Worm (Caenorhabditis elegans) whole organism, early embryonic: Measurements from ENCODE around the gene eps-8.

ENCODE experiments used
- B0310.2 ChIP-seq: sonication (generic microtip); optimal IDR thresholded peaks from 2 replicates; lab custom pipeline; 2016; ENCODE audit warnings: mild to moderate bottlenecking, missing genetic modification characterization, missing compliant biosample characterization
- F13C5.2 ChIP-seq: sonication (generic microtip); optimal IDR thresholded peaks from 2 replicates; lab custom pipeline; 2017; ENCODE audit warnings: mild to moderate bottlenecking, missing genetic modification characterization, inconsistent platforms, missing compliant biosample characterization
- aly-1 ChIP-seq: sonication (generic microtip); optimal IDR thresholded peaks from 2 replicates; lab custom pipeline; 2016; ENCODE audit warnings: missing genetic modification characterization, missing compliant biosample characterization
- ceh-13 ChIP-seq: fragments of 200-800 bp; sonication (Bioruptor generic); optimal IDR thresholded peaks from 2 replicates; lab custom pipeline; 2018; ENCODE audit warnings: mild to moderate bottlenecking, missing genetic modification characterization, missing compliant biosample characterization
- ceh-36 ChIP-seq: sonication (generic microtip); optimal IDR thresholded peaks from 2 replicates; lab custom pipeline; 2016; ENCODE audit warnings: missing genetic modification characterization, inconsistent platforms, missing compliant biosample characterization
- ets-7 ChIP-seq: sonication (generic microtip); optimal IDR thresholded peaks from 2 replicates; lab custom pipeline; 2016; ENCODE audit warnings: missing genotype, missing genetic modification characterization, missing compliant biosample characterization
- flt-1 ChIP-seq: fragments of 200-800 bp; sonication (Bioruptor generic); IDR thresholded peaks from 2 replicates; pipeline ENCODE4 v1.3.6; 2022; ENCODE audit warnings: missing genetic modification characterization, missing compliant biosample characterization
- hmbx-1 ChIP-seq: sonication (generic microtip); optimal IDR thresholded peaks from 2 replicates; lab custom pipeline; 2016; ENCODE audit warnings: mild to moderate bottlenecking, missing genetic modification characterization, missing compliant biosample characterization
- hmg-4 ChIP-seq: fragments of 200-800 bp; sonication (Bioruptor generic); optimal IDR thresholded peaks from 2 replicates; lab custom pipeline; 2018; ENCODE audit warnings: mild to moderate bottlenecking, missing genetic modification characterization, missing compliant biosample characterization
- hnd-1 ChIP-seq: sonication (generic microtip); optimal IDR thresholded peaks from 2 replicates; lab custom pipeline; 2016; ENCODE audit warnings: missing genetic modification characterization, missing compliant biosample characterization
- sea-1 ChIP-seq: fragments of 200-800 bp; sonication (Bioruptor generic); conservative IDR thresholded peaks from 2 replicates; pipeline ENCODE4 v1.3.6; 2022; ENCODE audit warnings: missing genetic modification characterization, missing compliant biosample characterization
- tra-4 ChIP-seq: sonication (generic microtip); optimal IDR thresholded peaks from 2 replicates; lab custom pipeline; 2017; ENCODE audit warnings: missing genetic modification characterization, missing compliant biosample characterization

Gene eps-8

DNA sequence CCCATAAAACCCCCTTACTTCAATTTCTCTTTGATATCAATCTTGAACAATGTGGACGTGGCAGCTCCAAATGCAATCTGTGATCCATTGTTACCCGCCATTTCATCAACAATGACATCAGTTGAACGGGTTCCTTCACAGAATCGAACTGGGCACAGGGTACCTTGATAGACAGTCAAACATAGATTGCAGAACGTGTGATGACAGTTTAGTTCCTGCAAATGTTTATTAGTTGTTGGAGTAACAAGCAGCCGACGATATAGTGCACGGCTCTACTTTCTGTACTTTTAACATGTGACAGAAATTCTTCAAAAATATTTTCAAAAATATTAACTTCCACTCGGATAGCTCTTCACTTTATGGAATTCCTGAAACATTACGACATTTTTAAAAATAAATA lies 65.0 kb downstream of the eps-8 start, which contains the start of gene Y57G11C.48:
TSS of gene Y57G11C.48 (minus strand) at position 101 of the 400 bp plus-strand sequence.
- no peak for TF ChIP-seq ceh-13 (GFP tag; lab: Kevin White, UChicago)
- no peak for TF ChIP-seq aly-1 (tag; lab: Kevin White, UChicago)
- no peak for TF ChIP-seq hnd-1 (tag; lab: Kevin White, UChicago)
- TF ChIP-seq sea-1 (GFP tag; lab: Robert Waterston, UW): no peak
- no peak for TF ChIP-seq flt-1
- no peak for TF ChIP-seq tra-4 (tag; lab: Kevin White, UChicago)
- TF ChIP-seq B0310.2 (tag; lab: Kevin White, UChicago): no peak
- no peak for TF ChIP-seq F13C5.2 (tag; lab: Kevin White, UChicago)
- TF ChIP-seq hmbx-1 (tag; lab: Kevin White, UChicago): no peak
- no peak for TF ChIP-seq ceh-36 (tag; lab: Kevin White, UChicago)
- no peak for TF ChIP-seq hmg-4

DNA sequence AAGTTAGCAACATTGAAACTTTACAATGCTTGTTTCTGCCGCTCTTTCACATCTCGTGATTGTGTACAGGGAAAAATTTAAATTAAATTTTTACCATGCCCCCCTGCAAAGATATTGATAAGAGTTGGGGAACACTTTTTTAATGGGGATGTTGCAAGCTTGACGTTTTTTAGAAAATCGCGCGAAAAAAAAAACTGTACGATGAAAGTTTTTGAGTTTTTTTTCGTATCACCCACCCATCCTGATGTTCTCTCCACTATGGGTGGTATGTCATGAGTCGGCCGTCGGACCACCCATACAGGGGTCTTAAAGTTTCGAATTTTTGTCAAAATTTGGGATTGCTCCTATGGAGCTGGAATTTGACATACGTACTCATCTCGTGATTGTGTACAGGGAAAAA lies 69.8 kb downstream of the eps-8 start:
- TF ChIP-seq sea-1 (GFP tag; lab: Robert Waterston, UW) (no peak), ets-7 (no peak)
